Worm (Caenorhabditis elegans) whole organism, mixed stage, embryonic: ENCODE measurements around the gene srbc-2.
"Not testable (repeated sequence)": the region's sequence is repeated elsewhere in the genome, so short reads cannot be mapped to it uniquely, and the experiment has no call there.

Source experiments
- M03D4.4 ChIP-seq: sonication (generic microtip); optimal IDR thresholded peaks from 2 replicates; lab custom pipeline; 2017; ENCODE audit warnings: mild to moderate bottlenecking, missing genetic modification characterization, missing compliant biosample characterization
- bed-3 ChIP-seq: fragments of 200-800 bp; sonication (Bioruptor generic); optimal IDR thresholded peaks from 3 replicates; lab custom pipeline; 2018; ENCODE audit warnings: mild to moderate bottlenecking, missing genetic modification characterization, moderate library complexity, missing compliant biosample characterization
- blmp-1 ChIP-seq: fragments of 150-350 bp; optimal IDR thresholded peaks from 2 replicates; lab custom pipeline; 2014; ENCODE audit warnings: missing biosample characterization, missing genetic modification characterization
- ceh-39 ChIP-seq: fragments of 150-350 bp; optimal IDR thresholded peaks from 2 replicates; lab custom pipeline; 2014; ENCODE audit warnings: missing biosample characterization, missing genetic modification characterization
- ceh-83 ChIP-seq: fragments of 200-800 bp; sonication (Bioruptor generic); optimal IDR thresholded peaks from 2 replicates; lab custom pipeline; 2018; ENCODE audit warnings: mild to moderate bottlenecking, missing genetic modification characterization, missing compliant biosample characterization
- elt-1 ChIP-seq: sonication (generic microtip); optimal IDR thresholded peaks from 2 replicates; lab custom pipeline; 2017; ENCODE audit warnings: missing genetic modification characterization, mild to moderate bottlenecking, missing compliant biosample characterization, antibody characterized with exemption, moderate library complexity, borderline replicate concordance; ENCODE audit not compliant: insufficient read depth
- elt-3 ChIP-seq: fragments of 150-350 bp; optimal IDR thresholded peaks from 2 replicates; lab custom pipeline; 2014; ENCODE audit warnings: missing biosample characterization, missing genetic modification characterization
- flh-1 ChIP-seq: fragments of 200-800 bp; sonication (Bioruptor generic); optimal IDR thresholded peaks from 2 replicates; lab custom pipeline; 2018; ENCODE audit warnings: mild to moderate bottlenecking, missing genetic modification characterization, moderate library complexity, missing compliant biosample characterization
- ham-2 ChIP-seq: fragments of 200-800 bp; sonication (Bioruptor generic); optimal IDR thresholded peaks from 2 replicates; lab custom pipeline; 2018; ENCODE audit warnings: mild to moderate bottlenecking, missing genetic modification characterization, missing compliant biosample characterization
- hlh-1 ChIP-seq: fragments of 150-350 bp; optimal IDR thresholded peaks from 2 replicates; lab custom pipeline; 2014; ENCODE audit warnings: missing biosample characterization, missing genetic modification reagents, missing genetic modification characterization
- lin-13 ChIP-seq: fragments of 150-350 bp; optimal IDR thresholded peaks from 2 replicates; lab custom pipeline; 2014; ENCODE audit warnings: missing biosample characterization, missing genetic modification characterization
- lin-32 ChIP-seq: fragments of 200-800 bp; sonication (Bioruptor generic); optimal IDR thresholded peaks from 2 replicates; lab custom pipeline; 2018; ENCODE audit warnings: mild to moderate bottlenecking, missing genetic modification characterization, missing compliant biosample characterization
- lsy-2 ChIP-seq: fragments of 150-350 bp; optimal IDR thresholded peaks from 2 replicates; lab custom pipeline; 2014; ENCODE audit warnings: missing biosample characterization, missing genetic modification characterization
- mab-5 ChIP-seq: fragments of 150-350 bp; optimal IDR thresholded peaks from 2 replicates; lab custom pipeline; 2014; ENCODE audit warnings: missing biosample characterization, missing genetic modification characterization
- mep-1 ChIP-seq: fragments of 150-350 bp; optimal IDR thresholded peaks from 2 replicates; lab custom pipeline; 2017; ENCODE audit warnings: missing biosample characterization, missing genetic modification reagents, missing genetic modification characterization, inconsistent platforms
- mls-2 ChIP-seq: sonication (generic microtip); optimal IDR thresholded peaks from 2 replicates; lab custom pipeline; 2016; ENCODE audit warnings: mild to moderate bottlenecking, missing genetic modification characterization, moderate library complexity, missing compliant biosample characterization
- nhr-12 ChIP-seq: fragments of 150-350 bp; optimal IDR thresholded peaks from 2 replicates; lab custom pipeline; 2014; ENCODE audit warnings: missing biosample characterization, missing genetic modification characterization
- nhr-2 ChIP-seq: fragments of 150-350 bp; optimal IDR thresholded peaks from 2 replicates; lab custom pipeline; 2014; ENCODE audit warnings: missing biosample characterization, missing genetic modification characterization
- nhr-237 ChIP-seq: fragments of 150-350 bp; optimal IDR thresholded peaks from 2 replicates; lab custom pipeline; 2014; ENCODE audit warnings: missing biosample characterization, missing genetic modification characterization
- nhr-28 ChIP-seq: fragments of 150-350 bp; optimal IDR thresholded peaks from 2 replicates; lab custom pipeline; 2014; ENCODE audit warnings: missing biosample characterization, missing genetic modification characterization
- pha-4 ChIP-seq: fragments of 150-350 bp; optimal IDR thresholded peaks from 2 replicates; lab custom pipeline; 2018; ENCODE audit warnings: missing biosample characterization, missing genetic modification reagents, missing genetic modification characterization
- sem-2 ChIP-seq: fragments of 200-800 bp; sonication (Bioruptor generic); optimal IDR thresholded peaks from 2 replicates; lab custom pipeline; 2018; ENCODE audit warnings: mild to moderate bottlenecking, missing genetic modification characterization, missing compliant biosample characterization
- snpc-4 ChIP-seq: fragments of 150-350 bp; optimal IDR thresholded peaks from 2 replicates; lab custom pipeline; 2014; ENCODE audit warnings: missing biosample characterization, missing genetic modification characterization
- sptf-1 ChIP-seq: sonication (generic microtip); optimal IDR thresholded peaks from 2 replicates; lab custom pipeline; 2017; ENCODE audit warnings: mild to moderate bottlenecking, missing genetic modification characterization, moderate library complexity, missing compliant biosample characterization
- zip-8 ChIP-seq: fragments of 150-350 bp; optimal IDR thresholded peaks from 2 replicates; lab custom pipeline; 2014; ENCODE audit warnings: missing biosample characterization, missing genetic modification characterization

srbc-2 gene

DNA sequence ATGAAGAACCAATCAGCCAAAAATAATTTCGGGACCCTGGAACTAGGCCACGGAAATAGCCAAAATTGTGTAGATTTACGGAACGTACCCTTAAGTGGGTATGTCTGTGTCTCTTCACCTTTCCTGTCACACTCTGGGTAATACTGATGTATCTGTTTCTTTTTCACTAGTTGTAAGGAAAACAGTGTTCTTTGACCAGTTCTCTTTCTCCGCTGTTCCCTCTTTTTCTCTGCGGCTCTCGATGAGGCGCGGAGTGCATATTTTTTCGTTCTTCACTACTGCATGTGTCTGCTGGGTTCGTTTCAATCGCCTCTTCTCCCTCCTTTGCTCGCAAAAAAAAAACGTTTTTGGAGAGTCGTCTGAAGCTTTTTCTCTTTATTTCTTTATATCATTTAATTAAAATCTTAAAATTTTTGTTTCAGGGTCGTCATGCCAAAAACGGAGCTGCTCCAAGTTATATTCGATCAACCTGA is 33.3 kb upstream of the srbc-2 start, which contains the start of gene arrd-22:
TSS of gene arrd-22 (plus strand) at position 423 of the 473 bp plus-strand sequence.
- no peak for TF ChIP-seq sem-2 (GFP tag; lab: Kevin White, UChicago)
- no peak for TF ChIP-seq elt-3 (tag; lab: Kevin White, UChicago)
- TF ChIP-seq hlh-1 (tag; lab: Kevin White, UChicago), result no peak
- no peak for TF ChIP-seq mls-2 (tag; lab: Kevin White, UChicago)
- TF ChIP-seq pha-4 (tag; lab: Kevin White, UChicago), result no peak
- TF ChIP-seq, all 35 proteins: peak for 0

DNA sequence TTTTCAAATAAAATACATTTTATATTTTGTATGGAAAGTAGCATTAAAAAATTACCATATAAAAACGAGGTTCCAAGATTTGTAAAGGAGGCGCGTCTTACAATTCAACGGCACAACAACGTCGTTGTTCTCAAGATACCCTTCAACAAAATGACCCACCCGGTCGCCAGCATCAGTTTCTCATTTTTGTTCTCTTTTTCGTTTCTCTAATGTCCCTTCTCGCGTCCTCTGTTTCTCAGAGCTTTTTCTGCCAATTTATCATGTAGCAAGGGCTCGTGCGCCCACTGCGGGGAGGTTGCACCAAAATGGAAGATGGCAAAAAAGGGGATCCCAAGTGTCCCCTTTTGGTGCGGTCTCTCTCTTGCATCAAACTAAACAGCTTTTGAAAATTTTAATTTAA is 32.6 kb upstream of the srbc-2 start:
- no peak for TF ChIP-seq elt-3 (tag; lab: Kevin White, UChicago)
- TF ChIP-seq elt-1 (tag; lab: Kevin White, UChicago), result no peak
- no peak for TF ChIP-seq mep-1 (tag; lab: Kevin White, UChicago)
- no peak for TF ChIP-seq sptf-1
- TF ChIP-seq ham-2 (GFP tag; lab: Kevin White, UChicago), result no peak
- TF ChIP-seq ceh-83, result no peak
- TF ChIP-seq snpc-4, result no peak
- TF ChIP-seq ceh-39, result no peak
- no peak for TF ChIP-seq nhr-237 (tag; lab: Kevin White, UChicago)
- no peak for TF ChIP-seq mab-5 (tag; lab: Kevin White, UChicago)
- TF ChIP-seq M03D4.4 (tag; lab: Kevin White, UChicago), result no peak
- no peak for TF ChIP-seq bed-3 (GFP tag; lab: Kevin White, UChicago)
- no peak for TF ChIP-seq nhr-2

DNA sequence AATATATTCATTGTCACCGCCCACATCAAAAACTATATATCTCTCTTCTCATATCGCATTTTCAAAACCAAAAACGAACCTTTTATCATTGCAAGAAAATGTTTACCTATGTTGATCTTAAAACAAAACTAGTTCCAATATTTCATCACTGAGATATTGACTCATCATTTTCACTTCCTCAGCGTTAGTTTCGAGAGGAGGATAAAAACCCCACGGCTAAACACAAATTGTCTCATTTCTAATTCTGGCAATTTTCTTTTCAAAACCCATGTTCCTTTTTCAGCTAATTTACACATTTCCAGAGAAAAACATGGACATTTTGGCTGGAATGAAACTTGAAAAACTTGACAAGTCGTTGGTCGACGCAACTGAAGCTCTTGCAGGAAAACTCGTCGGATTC is 31.7 kb upstream of the srbc-2 start, which contains the start of gene T20D4.7:
TSS of gene T20D4.7 (plus strand) at position 301 of the 400 bp plus-strand sequence.
- TF ChIP-seq nhr-28 (tag; lab: Kevin White, UChicago) (no peak), lsy-2 (tag; lab: Kevin White, UChicago) (no peak), hlh-1 (tag; lab: Kevin White, UChicago) (no peak), ceh-39 (no peak), lin-13 (tag; lab: Kevin White, UChicago) (no peak), lin-32 (no peak), nhr-2 (no peak), sptf-1 (no peak), M03D4.4 (tag; lab: Kevin White, UChicago) (no peak), pha-4 (tag; lab: Kevin White, UChicago) (no peak), nhr-237 (tag; lab: Kevin White, UChicago) (no peak), ham-2 (GFP tag; lab: Kevin White, UChicago) (no peak), nhr-12 (tag; lab: Kevin White, UChicago) (no peak), sem-2 (GFP tag; lab: Kevin White, UChicago) (no peak)
- TF ChIP-seq, all 35 proteins: peak for 0

DNA sequence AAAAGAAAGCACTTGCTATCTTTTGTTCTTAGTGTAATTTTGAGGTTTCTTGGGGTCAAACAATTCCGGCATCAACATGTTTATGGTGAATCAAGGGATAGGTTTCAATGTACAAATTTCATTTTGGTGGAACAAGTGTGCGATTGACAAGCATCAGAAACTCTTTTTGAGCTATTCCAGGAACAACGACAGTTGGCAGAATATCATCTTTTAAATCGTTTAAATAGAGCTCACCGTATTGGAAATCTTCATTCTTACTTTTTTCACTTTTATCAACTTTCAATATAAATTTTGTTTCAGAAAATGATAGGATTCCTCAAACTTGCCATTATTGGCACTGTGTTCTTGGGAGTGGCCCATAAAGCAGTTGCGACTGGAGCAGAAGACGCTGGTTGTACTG is 23.1 kb upstream of the srbc-2 start, which contains the start of gene T20D4.10:
TSS of gene T20D4.10 (plus strand) at position 301 of the 400 bp plus-strand sequence.
- TF ChIP-seq lin-32; blmp-1 (tag; lab: Kevin White, UChicago); nhr-12 (tag; lab: Kevin White, UChicago): not testable (repeated sequence)

DNA sequence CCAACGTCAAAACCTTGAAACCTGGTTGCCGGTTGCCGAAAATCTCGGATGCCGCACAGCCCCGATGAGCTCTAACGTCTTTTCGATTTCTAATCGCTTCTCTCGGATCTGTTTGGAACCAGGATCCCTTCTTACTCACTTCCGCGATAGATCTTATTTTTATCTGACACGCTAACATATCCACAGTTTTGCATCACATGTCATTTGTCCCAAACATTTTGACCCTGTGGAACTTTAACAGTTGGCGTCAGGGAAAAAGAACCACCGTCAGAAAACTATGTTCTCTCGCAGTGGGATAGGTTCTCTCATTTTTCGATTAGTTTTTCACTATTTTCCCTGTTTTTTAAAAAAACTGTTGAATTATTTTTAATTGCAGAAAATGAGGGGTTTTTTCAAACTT is 21.4 kb upstream of the srbc-2 start, which contains the start of gene T20D4.11:
TSS of gene T20D4.11 (plus strand) at position 377 of the 400 bp plus-strand sequence.
- TF ChIP-seq elt-3 (tag; lab: Kevin White, UChicago) (no peak), flh-1 (GFP tag; lab: Kevin White, UChicago) (no peak), lin-13 (tag; lab: Kevin White, UChicago) (no peak), elt-1 (tag; lab: Kevin White, UChicago) (no peak), nhr-2 (no peak), zip-8 (tag; lab: Kevin White, UChicago) (no peak), ceh-39 (no peak), sem-2 (GFP tag; lab: Kevin White, UChicago) (no peak)

DNA sequence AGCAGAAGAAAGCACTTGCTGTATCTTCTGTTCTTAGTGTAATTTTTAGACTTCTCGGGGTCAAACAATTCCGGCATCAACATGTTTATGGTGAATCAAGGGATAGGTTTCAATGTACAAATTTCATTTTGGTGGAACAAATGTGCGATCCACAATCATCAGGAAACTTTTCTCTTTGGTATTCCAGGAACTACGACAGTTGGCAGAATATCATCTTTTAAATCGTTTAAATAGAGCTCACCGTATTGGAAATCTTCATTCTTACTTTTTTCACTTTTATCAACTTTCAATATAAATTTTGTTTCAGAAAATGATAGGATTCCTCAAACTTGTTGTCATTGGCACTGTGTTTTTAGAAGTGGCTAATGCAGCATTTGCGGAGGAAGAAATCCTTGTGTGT is 19.9 kb upstream of the srbc-2 start, which contains the start of gene T20D4.12:
TSS of gene T20D4.12 (plus strand) at position 301 of the 400 bp plus-strand sequence.
- not testable (repeated sequence) for TF ChIP-seq snpc-4; elt-1 (tag; lab: Kevin White, UChicago); zip-8 (tag; lab: Kevin White, UChicago)
